Fruit fly (Drosophila melanogaster) S2 (cell line): Measurements from ENCODE around the gene CG45075.

Source experiments
- CG8478 ChIP-seq: fragments of >200 bp; optimal IDR thresholded peaks from 2 replicates; lab custom pipeline; 2018
- CTCF ChIP-seq, 2 experiments: fragments of >200 bp; optimal IDR thresholded peaks; 2 replicates each; lab custom pipeline; 2018

CG45075 gene

dm6 chr2L:6086771-6087170, 4.4 kb upstream of the CG45075 start:
- TF ChIP-seq CG8478 (no peak), CTCF (optimal IDR thresholded peaks at IDR 0.05; lab: Kevin White, UChicago) (no peak)

- no peak for TF ChIP-seq CG8478
- no peak for TF ChIP-seq CTCF (optimal IDR thresholded peaks at IDR 0.05; lab: Kevin White, UChicago)
These were observed 3.5 kb upstream of the CG45075 start for dm6 chr2L:6087685-6088084.

- no peak for TF ChIP-seq CTCF (optimal IDR thresholded peaks at IDR 0.05; lab: Kevin White, UChicago)
- no peak for TF ChIP-seq CG8478
These were observed 2.5 kb upstream of the CG45075 start for dm6 chr2L:6088371-6089365.

dm6 chr2L:6089604-6090198, 1.5 kb upstream of the CG45075 start:
- TF ChIP-seq CG8478 (no peak), CTCF (optimal IDR thresholded peaks at IDR 0.05; lab: Kevin White, UChicago) (no peak)

- TF ChIP-seq CG8478: no peak
These were observed 847 bp upstream of the CG45075 start for dm6 chr2L:6090365-6090764.

dm6 chr2L:6092300-6092699, 1.1 kb downstream of the CG45075 start:
- no peak for TF ChIP-seq CTCF (optimal IDR thresholded peaks at IDR 0.05; lab: Kevin White, UChicago)
- TF ChIP-seq CG8478: no peak

dm6 chr2L:6098479-6099269, 7.5 kb downstream of the CG45075 start, which contains the start of gene CG9175:
Gene CG9175 (minus strand): TSS chr2L:6098966.
- TF ChIP-seq CTCF (optimal IDR thresholded peaks at IDR 0.05; lab: Kevin White, UChicago) (peak; percentile 0 to 37), CG8478 (no peak)

dm6 chr2L:6099270-6099644, 8.0 kb downstream of the CG45075 start:
- TF ChIP-seq CTCF (optimal IDR thresholded peaks at IDR 0.05; lab: Kevin White, UChicago) (no peak), CG8478 (no peak)

- no peak for TF ChIP-seq CG8478
- no peak for TF ChIP-seq CTCF (optimal IDR thresholded peaks at IDR 0.05; lab: Kevin White, UChicago)
These were observed 9.0 kb downstream of the CG45075 start, which contains the start of gene stai for dm6 chr2L:6100202-6100689. Gene stai (plus strand): TSS chr2L:6100377.

- TF ChIP-seq CTCF (optimal IDR thresholded peaks at IDR 0.05; lab: Kevin White, UChicago) (no peak), CG8478 (no peak)
These were observed 18.2 kb downstream of the CG45075 start for dm6 chr2L:6109313-6109847.

- no peak for TF ChIP-seq CTCF (optimal IDR thresholded peaks at IDR 0.05; lab: Kevin White, UChicago)
- TF ChIP-seq CG8478: no peak
These were observed 19.6 kb downstream of the CG45075 start for dm6 chr2L:6110781-6111180.

- no peak for TF ChIP-seq CTCF (optimal IDR thresholded peaks at IDR 0.05; lab: Kevin White, UChicago)
These were observed 27.0 kb downstream of the CG45075 start, which contains the start of gene CG31642 for dm6 chr2L:6118212-6118611. Gene CG31642 (plus strand): TSS chr2L:6118512.

dm6 chr2L:6124815-6125214, 33.6 kb downstream of the CG45075 start, which contains the start of gene Arpc4:
Gene Arpc4 (plus strand): TSS chr2L:6125132.
- TF ChIP-seq CTCF (optimal IDR thresholded peaks at IDR 0.05; lab: Kevin White, UChicago): peak; percentile 25 to 32
- no peak for TF ChIP-seq CG8478

- TF ChIP-seq CG8478: no peak
- TF ChIP-seq CTCF (optimal IDR thresholded peaks at IDR 0.05; lab: Kevin White, UChicago): no peak
These were observed 36.3 kb downstream of the CG45075 start, which contains the start of gene WDR79 for dm6 chr2L:6127478-6127877. Gene WDR79 (minus strand): TSS chr2L:6127775.
